Worm (Caenorhabditis elegans): ENCODE results near the gene nhr-37.

DNA sequence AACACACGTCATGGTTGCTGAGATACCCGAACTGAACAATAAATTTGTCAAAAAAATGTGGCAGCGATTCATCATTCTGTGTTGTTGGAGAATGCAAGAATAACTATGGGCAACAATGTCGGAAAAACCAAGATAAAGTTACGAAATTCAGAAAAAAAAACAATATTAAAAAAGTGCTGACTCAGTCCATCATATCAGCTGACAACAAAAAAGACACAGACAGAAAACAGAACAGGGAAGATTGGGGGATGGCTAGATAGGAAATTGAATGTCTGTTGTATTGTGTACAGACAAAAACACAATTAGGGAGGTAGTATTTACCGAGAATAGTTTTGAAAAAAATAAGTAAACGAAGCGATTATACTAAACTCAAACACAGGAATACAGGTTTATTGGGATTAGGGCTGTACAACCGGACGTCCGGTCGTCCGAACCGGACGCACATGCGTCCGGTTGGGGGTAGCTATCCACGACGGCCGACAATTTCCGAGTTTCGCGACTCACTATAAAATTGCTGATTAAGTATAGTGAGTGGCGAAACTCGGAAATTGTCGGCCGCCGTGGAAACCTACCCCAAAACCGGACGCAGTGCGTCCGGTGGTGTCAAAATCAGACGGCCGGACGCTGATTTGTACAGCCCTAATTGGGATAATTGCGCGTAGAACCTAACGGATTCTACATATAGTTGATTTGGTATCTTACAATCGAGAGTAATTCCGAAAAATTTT is 35.7 kb downstream of the nhr-37 start:
- TF ChIP-seq pqm-1 (tag; optimal IDR thresholded peaks at IDR 0.05), result no peak
- no peak for TF ChIP-seq nhr-47 (tag; optimal IDR thresholded peaks at IDR 0.05)
- TF ChIP-seq C16A3.4 (tag; optimal IDR thresholded peaks at IDR 0.05), result no peak
- TF ChIP-seq nhr-20 (tag; optimal IDR thresholded peaks at IDR 0.05), result no peak
- no peak for TF ChIP-seq isw-1 (GFP tag; IDR thresholded peaks at IDR 0.05)
- no peak for TF ChIP-seq jun-1 (tag; optimal IDR thresholded peaks at IDR 0.05)
- TF ChIP-seq unc-130 (tag; optimal IDR thresholded peaks at IDR 0.05), result no peak
- no peak for TF ChIP-seq nhr-237 (tag; optimal IDR thresholded peaks at IDR 0.05)
- no peak for TF ChIP-seq xbp-1 (tag; optimal IDR thresholded peaks at IDR 0.05)
- no peak for TF ChIP-seq elt-2 (tag; optimal IDR thresholded peaks at IDR 0.05)
- peak; percentile 56 for TF ChIP-seq snpc-4 (tag; optimal IDR thresholded peaks at IDR 0.05)
- no peak for TF ChIP-seq alr-1 (tag; optimal IDR thresholded peaks at IDR 0.05; ENCODE audit: borderline replicate concordance)

Data from whole organism, L1 larva.